Worm (Caenorhabditis elegans): ENCODE data around the gene aat-3.

The aat-3 gene

DNA sequence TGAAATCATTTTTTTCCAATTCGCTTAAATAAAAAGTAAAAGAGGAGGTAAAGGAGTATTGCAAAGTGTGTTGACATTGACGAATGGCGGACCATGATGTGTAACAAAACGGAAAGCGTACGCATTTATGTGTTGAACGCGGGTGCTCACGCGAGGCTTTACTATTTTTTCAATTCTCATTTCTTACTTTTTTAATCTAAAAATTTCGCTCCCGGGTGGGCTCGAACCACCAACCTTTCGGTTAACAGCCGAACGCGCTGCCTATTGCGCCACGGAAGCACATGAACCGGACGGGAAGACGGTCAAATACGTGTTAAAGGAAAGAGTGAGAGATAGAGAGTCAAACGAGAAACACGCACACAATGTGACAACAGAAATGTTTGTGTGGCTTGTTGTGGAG, 2.7 kb upstream of the aat-3 start (continued):
- TF ChIP-seq snpc-4 (GFP tag; optimal IDR thresholded peaks at IDR 0.05) (peak; percentile 56), snpc-4 (tag; optimal IDR thresholded peaks at IDR 0.05) (peak in 3 of 4 experiments; percentile 62 to 77 (median 73)), tlf-1 (GFP tag; optimal IDR thresholded peaks at IDR 0.05) (peak; percentile 33), dox-1 (GFP tag; IDR thresholded peaks at IDR 0.05) (peak; percentile 78), cebp-2 (GFP tag; IDR thresholded peaks at IDR 0.05) (no peak), ceh-58 (GFP tag; IDR thresholded peaks at IDR 0.05) (no peak), C06A6.2 (GFP tag; conservative IDR thresholded peaks at IDR 0.05) (no peak), rcor-1 (GFP tag; IDR thresholded peaks at IDR 0.05) (peak; percentile 51; the same call in 1 of the 2 replicates), hlh-26 (GFP tag; conservative IDR thresholded peaks at IDR 0.05) (no peak), hlh-12 (tag; optimal IDR thresholded peaks at IDR 0.05) (peak; percentile 63), lsl-1 (GFP tag; optimal IDR thresholded peaks at IDR 0.05) (peak; percentile 2), mcd-1 (GFP tag; IDR thresholded peaks at IDR 0.05) (peak; percentile 54; the same call in 1 of the 2 replicates), ZK185.1 (tag; optimal IDR thresholded peaks at IDR 0.05; ENCODE audit: poor library complexity, severe bottlenecking) (peak; percentile 82), gei-17 (GFP tag; optimal IDR thresholded peaks at IDR 0.05) (peak; percentile 25), ztf-3 (GFP tag; optimal IDR thresholded peaks at IDR 0.05) (no peak), rec-8 (tag; optimal IDR thresholded peaks at IDR 0.05) (peak; percentile 4 to 69), hmg-20 (GFP tag; IDR thresholded peaks at IDR 0.05) (peak; percentile 69; the same call in 1 of the 2 replicates), dpff-1 (tag; optimal IDR thresholded peaks at IDR 0.05) (no peak), F22D6.2 (tag; optimal IDR thresholded peaks at IDR 0.05) (peak; percentile 45), aptf-2 (GFP tag; conservative IDR thresholded peaks at IDR 0.05) (no peak), pha-4 (tag; optimal IDR thresholded peaks at IDR 0.05) (no peak), attf-6 (GFP tag; IDR thresholded peaks at IDR 0.05) (peak; percentile 47; the same call in 1 of the 2 replicates), snpc-1.3 (tag; optimal IDR thresholded peaks at IDR 0.05; ENCODE audit: insufficient read depth) (peak; percentile 18), egl-44 (GFP tag; IDR thresholded peaks at IDR 0.05) (peak; percentile 77), nhr-80 (tag; optimal IDR thresholded peaks at IDR 0.05) (peak; percentile 35), nhr-27 (tag; optimal IDR thresholded peaks at IDR 0.05) (no peak), ama-1 (optimal IDR thresholded peaks at IDR 0.05) (no peak), ama-1 (GFP tag; optimal IDR thresholded peaks at IDR 0.05) (peak; percentile 13 to 80), T26A5.8 (tag; optimal IDR thresholded peaks at IDR 0.05) (no peak), somi-1 (GFP tag; optimal IDR thresholded peaks at IDR 0.05) (peak; percentile 29), unc-62 (GFP tag; optimal IDR thresholded peaks at IDR 0.05) (no peak), snpc-1.1 (tag; optimal IDR thresholded peaks at IDR 0.05; ENCODE audit: insufficient read depth) (peak; percentile 49), Y67H2A.10 (GFP tag; conservative IDR thresholded peaks at IDR 0.05) (no peak), dpl-1 (GFP tag; optimal IDR thresholded peaks at IDR 0.05) (no peak), hmg-1.2 (GFP tag; IDR thresholded peaks at IDR 0.05) (peak; percentile 74), nfya-1 (tag; optimal IDR thresholded peaks at IDR 0.05; ENCODE audit: borderline replicate concordance, insufficient read depth) (no peak), zim-3 (tag; optimal IDR thresholded peaks at IDR 0.05) (peak; percentile 72), hsf-1 (GFP tag; IDR thresholded peaks at IDR 0.05) (no peak), ztf-25 (GFP tag; IDR thresholded peaks at IDR 0.05) (peak; percentile 91), pbrm-1 (GFP tag; IDR thresholded peaks at IDR 0.05) (peak; percentile 69; the same call in 1 of the 2 replicates), ztf-28 (GFP tag; IDR thresholded peaks at IDR 0.05) (peak; percentile 78; the same call in 1 of the 2 replicates), aptf-3 (GFP tag; IDR thresholded peaks at IDR 0.05) (peak; percentile 43; the same call in 1 of the 2 replicates), egrh-3 (GFP tag; IDR thresholded peaks at IDR 0.05) (peak; percentile 42; the same call in 1 of the 2 replicates), lir-1 (GFP tag; conservative IDR thresholded peaks at IDR 0.05) (no peak), tbx-9 (tag; optimal IDR thresholded peaks at IDR 0.05; ENCODE audit: borderline replicate concordance) (no peak), nfya-2 (GFP tag; IDR thresholded peaks at IDR 0.05) (no peak), him-1 (tag; optimal IDR thresholded peaks at IDR 0.05) (peak; percentile 86), lsy-27 (tag; optimal IDR thresholded peaks at IDR 0.05; ENCODE audit: borderline replicate concordance, insufficient read depth) (peak; percentile 74)
